Worm (Caenorhabditis elegans) whole organism, young adult: ENCODE measurements around the gene fbxa-160.
"Not testable (repeated sequence)": the region's sequence is repeated elsewhere in the genome, so short reads cannot be mapped to it uniquely, and the experiment has no call there.

ENCODE experiments used
- B0336.3 ChIP-seq: fragments of 200-800 bp; sonication (Bioruptor generic); IDR thresholded peaks from 2 replicates; pipeline ENCODE4 v1.3.6; 2022; ENCODE audit warnings: missing genetic modification characterization, missing compliant biosample characterization
- T26A5.8 ChIP-seq: sonication (generic microtip); optimal IDR thresholded peaks from 2 replicates; lab custom pipeline; 2016; ENCODE audit warnings: missing genetic modification characterization, missing compliant biosample characterization
- ccch-3 ChIP-seq: fragments of 200-800 bp; sonication (Bioruptor generic); optimal IDR thresholded peaks from 2 replicates; lab custom pipeline; 2018; ENCODE audit warnings: mild to moderate bottlenecking, missing genetic modification characterization, missing compliant biosample characterization
- chd-7 ChIP-seq: sonication (generic microtip); optimal IDR thresholded peaks from 2 replicates; lab custom pipeline; 2016; ENCODE audit warnings: mild to moderate bottlenecking, missing genetic modification characterization, moderate library complexity, missing compliant biosample characterization
- dpl-1 ChIP-seq: fragments of 150-350 bp; optimal IDR thresholded peaks from 2 replicates; lab custom pipeline; 2014; ENCODE audit warnings: missing biosample characterization, missing genetic modification reagents, missing genetic modification characterization
- lin-35 ChIP-seq, 3 experiments: fragments of 150-350 bp in 2 of 3; sonication (generic microtip) in 1 of 3; optimal IDR thresholded peaks; 2 replicates each; lab custom pipeline; 2014 to 2018; ENCODE audit warnings: missing biosample characterization in 3 of 3, missing genetic modification characterization in 3 of 3, missing genetic modification reagents in 3 of 3
- lin-54 ChIP-seq: fragments of 200-800 bp; sonication (Bioruptor generic); optimal IDR thresholded peaks from 2 replicates; lab custom pipeline; 2018; ENCODE audit warnings: mild to moderate bottlenecking, missing genetic modification characterization, missing compliant biosample characterization
- lir-1 ChIP-seq: fragments of 200-800 bp; sonication (Bioruptor generic); conservative IDR thresholded peaks from 2 replicates; pipeline ENCODE4 v1.3.6; 2022; ENCODE audit warnings: missing genetic modification reagents, missing genetic modification characterization, missing compliant biosample characterization
- madf-3 ChIP-seq: fragments of 200-800 bp; sonication (Bioruptor generic); IDR thresholded peaks from 2 replicates; pipeline ENCODE4 v1.3.6; 2022; ENCODE audit warnings: missing genetic modification reagents, missing genetic modification characterization, missing compliant biosample characterization
- madf-6 ChIP-seq: fragments of 200-800 bp; sonication (Bioruptor generic); IDR thresholded peaks from 2 replicates; pipeline ENCODE4 v1.3.6; 2022; ENCODE audit warnings: missing genetic modification reagents, missing genetic modification characterization, missing compliant biosample characterization
- madf-8 ChIP-seq: fragments of 200-800 bp; sonication (Bioruptor generic); conservative IDR thresholded peaks from 2 replicates; pipeline ENCODE4 v1.3.6; 2022; ENCODE audit warnings: missing genetic modification reagents, missing genetic modification characterization, missing compliant biosample characterization
- ztf-26 ChIP-seq: sonication (generic microtip); optimal IDR thresholded peaks from 2 replicates; lab custom pipeline; 2017; ENCODE audit warnings: missing genetic modification characterization, missing compliant biosample characterization
- ztf-28 ChIP-seq: fragments of 200-800 bp; sonication (Bioruptor generic); IDR thresholded peaks from 2 replicates; pipeline ENCODE4 v1.3.6; 2022; ENCODE audit warnings: missing genetic modification reagents, missing genetic modification characterization, missing compliant biosample characterization

DNA sequence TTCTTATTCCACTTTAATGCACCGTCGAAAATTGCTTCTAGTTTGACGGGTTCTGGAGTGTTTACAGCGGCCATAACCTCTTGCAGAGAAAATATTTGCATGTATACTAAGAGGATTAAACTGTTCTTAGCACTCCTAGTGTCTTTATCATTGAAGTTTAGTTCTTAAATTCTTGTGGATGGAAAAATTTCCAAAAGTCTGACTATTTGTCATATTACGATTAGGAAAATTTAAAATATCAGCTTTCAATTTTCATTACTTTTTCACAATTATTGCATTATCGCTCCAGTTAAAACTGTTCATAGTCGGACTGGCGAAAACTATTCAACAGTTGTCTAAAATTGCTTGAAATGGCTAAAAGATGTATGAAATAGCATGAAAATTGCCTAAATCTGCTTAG lies 36.4 kb upstream of the fbxa-160 start, which contains the start of gene ZC204.13:
- TF ChIP-seq lir-1; madf-3; chd-7 (tag; lab: Kevin White, UChicago); lin-54 (GFP tag; lab: Kevin White, UChicago); ztf-28 (GFP tag; lab: Robert Waterston, UW); dpl-1 (GFP tag; lab: Kevin White, UChicago); T26A5.8; ccch-3; madf-8 (GFP tag; lab: Robert Waterston, UW); ztf-26; madf-6 (GFP tag; lab: Robert Waterston, UW); lin-35 (GFP tag; optimal IDR thresholded peaks at IDR 0.05; lab: Kevin White, UChicago); B0336.3 (GFP tag; lab: Robert Waterston, UW): not testable (repeated sequence)
